Fruit fly (Drosophila melanogaster): ENCODE results near the gene Cp15.

Cp15 gene

dm6 chr3L:8728181-8728580, at the start of gene Cp15:
TSS of gene Cp15 (plus strand) at chr3L:8728481.
- no peak for TF ChIP-seq topi (GFP tag; optimal IDR thresholded peaks at IDR 0.05)

- TF ChIP-seq achi (GFP tag; optimal IDR thresholded peaks at IDR 0.05) (no peak), Eip75B (GFP tag; optimal IDR thresholded peaks at IDR 0.05) (no peak), cyc (GFP tag; optimal IDR thresholded peaks at IDR 0.05) (no peak), Hr4 (GFP tag; optimal IDR thresholded peaks at IDR 0.05) (no peak), Hr38 (GFP tag; optimal IDR thresholded peaks at IDR 0.05) (no peak), CG9139 (GFP tag; optimal IDR thresholded peaks at IDR 0.05) (no peak)
Observed at dm6 chr3L:8680353-8680752, 47.9 kb upstream of the Cp15 start.

- TF ChIP-seq Eip75B (GFP tag; optimal IDR thresholded peaks at IDR 0.05), result no peak
- TF ChIP-seq eg (GFP tag; IDR thresholded peaks at IDR 0.05), result 0 out of 3 replicates have a peak, but pooled peaks have one; percentile 27
- no peak for TF ChIP-seq dsx (GFP tag; optimal IDR thresholded peaks at IDR 0.05; ENCODE audit: poor library complexity, severe bottlenecking)
- TF ChIP-seq svp (GFP tag), result peak; percentile 83
- peak; percentile 33 for TF ChIP-seq Eip78C (GFP tag)
- TF ChIP-seq cyc (GFP tag; optimal IDR thresholded peaks at IDR 0.05), result no peak
Observed at dm6 chr3L:8681271-8681670, 47.0 kb upstream of the Cp15 start.

- TF ChIP-seq achi (GFP tag; optimal IDR thresholded peaks at IDR 0.05), result no peak
- peak; percentile 47 for TF ChIP-seq fkh (GFP tag; optimal IDR thresholded peaks at IDR 0.05)
- no peak for TF ChIP-seq Gug (GFP tag; IDR thresholded peaks at IDR 0.05)
Observed at dm6 chr3L:8681896-8682550, 46.3 kb upstream of the Cp15 start.

dm6 chr3L:8682551-8683375, 45.5 kb upstream of the Cp15 start:
- TF ChIP-seq Gug (GFP tag; IDR thresholded peaks at IDR 0.05) (no peak), topi (GFP tag; optimal IDR thresholded peaks at IDR 0.05) (peak; percentile 51), Eip78C (GFP tag) (peak; percentile 67), Hr39 (GFP tag; optimal IDR thresholded peaks at IDR 0.05) (peak; percentile 4), Hr38 (GFP tag; optimal IDR thresholded peaks at IDR 0.05) (no peak), OdsH (GFP tag; optimal IDR thresholded peaks at IDR 0.05) (no peak), CG8319 (GFP tag; optimal IDR thresholded peaks at IDR 0.05) (no peak), Ets96B (tag; optimal IDR thresholded peaks at IDR 0.05) (peak; percentile 6), achi (GFP tag; optimal IDR thresholded peaks at IDR 0.05) (no peak), CG31627 (GFP tag; optimal IDR thresholded peaks at IDR 0.05) (no peak), CG6808 (GFP tag; optimal IDR thresholded peaks at IDR 0.05) (no peak), fd59A (GFP tag; optimal IDR thresholded peaks at IDR 0.05) (no peak), CG10669 (GFP tag; optimal IDR thresholded peaks at IDR 0.05) (no peak), svp (GFP tag) (peak; percentile 68), Met (GFP tag; optimal IDR thresholded peaks at IDR 0.05) (peak; percentile 6), eg (GFP tag; IDR thresholded peaks at IDR 0.05) (peak; percentile 33; the same call in 1 of the 3 replicates), CG7368 (GFP tag; optimal IDR thresholded peaks at IDR 0.05) (no peak), lz (GFP tag; optimal IDR thresholded peaks at IDR 0.05) (peak; percentile 21), CG4318 (GFP tag; optimal IDR thresholded peaks at IDR 0.05) (no peak), CG3032 (tag; optimal IDR thresholded peaks at IDR 0.05) (no peak), CG10631 (GFP tag; optimal IDR thresholded peaks at IDR 0.05) (peak; percentile 26), Ets21C (GFP tag; optimal IDR thresholded peaks at IDR 0.05) (no peak), cyc (GFP tag; optimal IDR thresholded peaks at IDR 0.05) (peak; percentile 19), ss (GFP tag; optimal IDR thresholded peaks at IDR 0.05) (no peak), acj6 (GFP tag; optimal IDR thresholded peaks at IDR 0.05) (no peak), CG6276 (GFP tag; optimal IDR thresholded peaks at IDR 0.05) (no peak), CG11762 (GFP tag; optimal IDR thresholded peaks at IDR 0.05; ENCODE audit: insufficient read depth) (no peak), CG16779 (tag; optimal IDR thresholded peaks at IDR 0.05) (no peak), pdm3 (GFP tag; optimal IDR thresholded peaks at IDR 0.05) (no peak), Hr4 (GFP tag; optimal IDR thresholded peaks at IDR 0.05) (no peak), Smox (GFP tag; optimal IDR thresholded peaks at IDR 0.05) (no peak), Lpt (GFP tag; optimal IDR thresholded peaks at IDR 0.05) (no peak), net (GFP tag; optimal IDR thresholded peaks at IDR 0.05) (no peak), Sox14 (GFP tag; optimal IDR thresholded peaks at IDR 0.05) (no peak), CG1621 (tag; optimal IDR thresholded peaks at IDR 0.05) (no peak), Sox15 (GFP tag; optimal IDR thresholded peaks at IDR 0.05) (no peak)
